Worm (Caenorhabditis elegans): ENCODE measurements around the gene B0273.1.

DNA sequence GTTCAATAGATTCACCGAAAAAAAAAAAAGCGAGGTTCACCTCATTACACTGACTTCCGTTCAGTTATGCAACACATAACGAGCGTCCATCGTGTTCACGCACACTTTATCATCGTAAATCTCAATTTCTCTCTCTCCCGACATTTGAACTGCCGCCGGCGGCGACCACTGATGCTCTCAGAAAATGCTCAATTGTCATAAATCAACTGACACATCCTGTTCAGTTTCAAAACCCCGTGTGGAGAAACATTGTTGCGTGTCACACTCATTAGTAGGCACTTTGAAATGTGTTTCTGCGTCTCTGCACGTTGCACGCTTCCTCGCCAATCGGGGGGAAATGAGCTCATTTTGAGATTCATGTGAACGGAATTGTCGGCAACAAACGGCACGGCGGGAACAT, 42.0 kb downstream of the B0273.1 start:
- TF ChIP-seq flt-1 (GFP tag; IDR thresholded peaks at IDR 0.05) (no peak), med-1 (GFP tag; optimal IDR thresholded peaks at IDR 0.05; ENCODE audit: insufficient read depth) (no peak), ref-1 (GFP tag; conservative IDR thresholded peaks at IDR 0.05) (no peak), cog-1 (tag; optimal IDR thresholded peaks at IDR 0.05) (no peak), ztf-29 (GFP tag; IDR thresholded peaks at IDR 0.05) (no peak), klf-2 (GFP tag; conservative IDR thresholded peaks at IDR 0.05) (no peak), tab-1 (GFP tag; IDR thresholded peaks at IDR 0.05) (no peak), T22C8.4 (GFP tag; IDR thresholded peaks at IDR 0.05) (no peak)
